Fruit fly (Drosophila melanogaster) whole organism, embryonic: Measurements from ENCODE around the gene PpD6.

ENCODE experiments used
- ATbp ChIP-seq: fragments of 200-800 bp; sonication (Bioruptor generic); optimal IDR thresholded peaks from 2 replicates; lab custom pipeline; 2017; ENCODE audit warnings: missing biosample characterization, mild to moderate bottlenecking, missing genetic modification characterization, missing genetic modification reagents
- Asciz ChIP-seq: fragments of 200-800 bp; sonication (Bioruptor generic); optimal IDR thresholded peaks from 2 replicates; lab custom pipeline; 2017; ENCODE audit warnings: missing biosample characterization, mild to moderate bottlenecking, missing genetic modification characterization, missing genetic modification reagents
- CG10147 ChIP-seq: fragments of 200-800 bp; sonication (Bioruptor generic); optimal IDR thresholded peaks from 2 replicates; lab custom pipeline; 2019; ENCODE audit warnings: missing biosample characterization, mild to moderate bottlenecking, missing genetic modification characterization, moderate library complexity
- CG10274 ChIP-seq: fragments of 200-800 bp; sonication (Bioruptor generic); optimal IDR thresholded peaks from 3 replicates; lab custom pipeline; 2017; ENCODE audit warnings: missing biosample characterization, mild to moderate bottlenecking, missing genetic modification characterization
- CG10366 ChIP-seq: fragments of 200-800 bp; sonication (Bioruptor generic); IDR thresholded peaks from 2 replicates; pipeline ENCODE4 v1.3.6; 2022; ENCODE audit warnings: missing biosample characterization, missing genetic modification characterization
- CG10543 ChIP-seq: fragments of 200-800 bp; sonication (Bioruptor generic); optimal IDR thresholded peaks from 3 replicates; lab custom pipeline; 2017; ENCODE audit warnings: missing biosample characterization, mild to moderate bottlenecking, missing genetic modification characterization, moderate library complexity
- CG11695 ChIP-seq: fragments of 200-800 bp; sonication (Bioruptor generic); IDR thresholded peaks from 3 replicates; pipeline ENCODE4 v1.3.6; 2022; ENCODE audit warnings: missing biosample characterization, missing genetic modification characterization
- CG13775 ChIP-seq: fragments of 200-800 bp; sonication (Bioruptor generic); optimal IDR thresholded peaks from 3 replicates; lab custom pipeline; 2017; ENCODE audit warnings: missing biosample characterization, mild to moderate bottlenecking, missing genetic modification characterization
- CG15269 ChIP-seq: fragments of 200-800 bp; sonication (Bioruptor generic); optimal IDR thresholded peaks from 2 replicates; lab custom pipeline; 2018; ENCODE audit warnings: missing biosample characterization, mild to moderate bottlenecking, missing genetic modification characterization, moderate library complexity
- CG17328 ChIP-seq: fragments of 200-800 bp; sonication (Bioruptor generic); IDR thresholded peaks from 2 replicates; pipeline ENCODE4 v1.3.6; 2022; ENCODE audit warnings: missing biosample characterization, missing genetic modification characterization
- CG17361 ChIP-seq: fragments of 200-800 bp; sonication (Bioruptor generic); IDR thresholded peaks from 3 replicates; pipeline ENCODE4 v1.3.6; 2022; ENCODE audit warnings: missing biosample characterization, missing genetic modification characterization
- CG17385 ChIP-seq: fragments of 200-800 bp; sonication (Bioruptor generic); optimal IDR thresholded peaks from 3 replicates; lab custom pipeline; 2018; ENCODE audit warnings: missing biosample characterization, mild to moderate bottlenecking, missing genetic modification characterization
- CG18599 ChIP-seq: fragments of 200-800 bp; sonication (Bioruptor generic); optimal IDR thresholded peaks from 3 replicates; lab custom pipeline; 2017; ENCODE audit warnings: missing biosample characterization, missing genetic modification characterization, mild to moderate bottlenecking, moderate library complexity, missing genetic modification reagents
- CG2116 ChIP-seq: fragments of 200-800 bp; sonication (Bioruptor generic); optimal IDR thresholded peaks from 3 replicates; lab custom pipeline; 2018; ENCODE audit warnings: missing biosample characterization, mild to moderate bottlenecking, missing genetic modification characterization
- CG2120 ChIP-seq: fragments of 200-800 bp; sonication (Bioruptor generic); optimal IDR thresholded peaks from 3 replicates; lab custom pipeline; 2016; ENCODE audit warnings: missing biosample characterization, missing genetic modification characterization
- CG2889 ChIP-seq: fragments of 200-800 bp; sonication (Bioruptor generic); IDR thresholded peaks from 3 replicates; pipeline ENCODE4 v1.3.6; 2022; ENCODE audit warnings: missing biosample characterization, missing genetic modification characterization
- CG3281 ChIP-seq: fragments of 200-800 bp; sonication (Bioruptor generic); optimal IDR thresholded peaks from 3 replicates; lab custom pipeline; 2017; ENCODE audit warnings: missing biosample characterization, mild to moderate bottlenecking, missing genetic modification characterization
- CG34376 ChIP-seq: fragments of 200-800 bp; sonication (Bioruptor generic); optimal IDR thresholded peaks from 2 replicates; lab custom pipeline; 2018; ENCODE audit warnings: missing biosample characterization, mild to moderate bottlenecking, missing genetic modification characterization
- CG4730 ChIP-seq: fragments of 200-800 bp; sonication (Bioruptor generic); IDR thresholded peaks from 2 replicates; pipeline ENCODE4 v1.3.6; 2022; ENCODE audit warnings: missing biosample characterization, missing genetic modification characterization
- CG7556 ChIP-seq: fragments of 200-800 bp; sonication (Bioruptor generic); optimal IDR thresholded peaks from 2 replicates; lab custom pipeline; 2017; ENCODE audit warnings: missing biosample characterization, mild to moderate bottlenecking, missing genetic modification characterization
- CG9817 ChIP-seq: fragments of 200-800 bp; sonication (Bioruptor generic); optimal IDR thresholded peaks from 2 replicates; lab custom pipeline; 2018; ENCODE audit warnings: missing biosample characterization, mild to moderate bottlenecking, missing genetic modification characterization, moderate library complexity
- D ChIP-seq, 2 experiments: fragments of 200-800 bp in 1 of 2; fragments of >200 bp in 1 of 2; sonication (Bioruptor generic) in 1 of 2; optimal IDR thresholded peaks; 2 replicates in 1 of 2; 3 replicates in 1 of 2; lab custom pipeline; 2017; ENCODE audit warnings: mild to moderate bottlenecking in 1 of 2, missing biosample characterization in 1 of 2, missing genetic modification characterization in 1 of 2, missing genetic modification reagents in 1 of 2
- D19A ChIP-seq: fragments of 200-800 bp; optimal IDR thresholded peaks from 3 replicates; lab custom pipeline; 2019; ENCODE audit warnings: missing biosample characterization, mild to moderate bottlenecking, missing genetic modification characterization, moderate library complexity
- Dbx ChIP-seq: fragments of 200-800 bp; sonication (Bioruptor generic); IDR thresholded peaks from 3 replicates; pipeline ENCODE4 v1.3.6; 2022; ENCODE audit warnings: missing biosample characterization, missing genetic modification characterization
- Dek ChIP-seq: fragments of 200-800 bp; sonication (Bioruptor generic); optimal IDR thresholded peaks from 3 replicates; lab custom pipeline; 2019; ENCODE audit warnings: missing biosample characterization, mild to moderate bottlenecking, missing genetic modification characterization, moderate library complexity
- Dip3 ChIP-seq: fragments of 200-800 bp; sonication (Bioruptor generic); optimal IDR thresholded peaks from 3 replicates; lab custom pipeline; 2016; ENCODE audit warnings: missing biosample characterization, missing genetic modification characterization
- Drgx ChIP-seq: fragments of 200-800 bp; sonication (Bioruptor generic); IDR thresholded peaks from 2 replicates; pipeline ENCODE4 v1.3.6; 2022; ENCODE audit warnings: missing biosample characterization, missing genetic modification characterization
- E2f2 ChIP-seq: fragments of 200-800 bp; sonication (Bioruptor generic); IDR thresholded peaks from 2 replicates; pipeline ENCODE4 v1.3.6; 2022; ENCODE audit warnings: missing biosample characterization, missing genetic modification characterization
- HLH3B ChIP-seq: fragments of 200-800 bp; sonication (Bioruptor generic); IDR thresholded peaks from 2 replicates; pipeline ENCODE4 v1.3.6; 2022; ENCODE audit warnings: missing biosample characterization, missing genetic modification characterization
- Hr3 ChIP-seq: fragments of 200-800 bp; sonication (Bioruptor generic); optimal IDR thresholded peaks from 3 replicates; lab custom pipeline; 2016; ENCODE audit warnings: missing biosample characterization, missing genetic modification characterization
- Hr39 ChIP-seq: fragments of >200 bp; optimal IDR thresholded peaks from 2 replicates; lab custom pipeline; 2017
- Hsf ChIP-seq: fragments of 200-800 bp; sonication (Bioruptor generic); optimal IDR thresholded peaks from 3 replicates; lab custom pipeline; 2016; ENCODE audit warnings: missing biosample characterization, missing genetic modification characterization
- Jarid2 ChIP-seq: fragments of 200-800 bp; sonication (Bioruptor generic); optimal IDR thresholded peaks from 3 replicates; lab custom pipeline; 2017; ENCODE audit warnings: mild to moderate bottlenecking, missing biosample characterization, missing genetic modification reagents, missing genetic modification characterization
- Rx ChIP-seq: fragments of 200-800 bp; sonication (Bioruptor generic); IDR thresholded peaks from 2 replicates; pipeline ENCODE4 v1.3.6; 2022; ENCODE audit warnings: missing biosample characterization, missing genetic modification characterization
- Ssrp ChIP-seq: fragments of 200-800 bp; sonication (Bioruptor generic); optimal IDR thresholded peaks from 2 replicates; lab custom pipeline; 2018; ENCODE audit warnings: missing biosample characterization, mild to moderate bottlenecking, missing genetic modification characterization, moderate library complexity
- Taf1 ChIP-seq: fragments of 200-800 bp; sonication (Bioruptor generic); IDR thresholded peaks from 2 replicates; pipeline ENCODE4 v1.3.6; 2022; ENCODE audit warnings: missing biosample characterization, missing genetic modification characterization
- Tbp ChIP-seq: fragments of >200 bp; optimal IDR thresholded peaks from 2 replicates; lab custom pipeline; 2018; ENCODE audit warnings: missing biosample characterization, missing genetic modification characterization
- ara ChIP-seq: fragments of 200-800 bp; sonication (Bioruptor generic); IDR thresholded peaks from 2 replicates; pipeline ENCODE4 v1.3.6; 2022; ENCODE audit warnings: missing biosample characterization, missing genetic modification characterization
- bowl ChIP-seq: fragments of 200-800 bp; sonication (Bioruptor generic); IDR thresholded peaks from 2 replicates; pipeline ENCODE4 v1.3.6; 2022; ENCODE audit warnings: missing biosample characterization, missing genetic modification characterization
- chif ChIP-seq, 2 experiments: fragments of 200-800 bp; sonication (Bioruptor generic); optimal IDR thresholded peaks; 3 replicates each; lab custom pipeline; 2016; ENCODE audit warnings: missing biosample characterization in 2 of 2, missing genetic modification characterization in 2 of 2
- chm ChIP-seq: fragments of 200-800 bp; sonication (Bioruptor generic); IDR thresholded peaks from 2 replicates; pipeline ENCODE4 v1.3.6; 2022; ENCODE audit warnings: missing biosample characterization, missing genetic modification characterization
- cwo ChIP-seq: fragments of 200-800 bp; sonication (Bioruptor generic); optimal IDR thresholded peaks from 3 replicates; lab custom pipeline; 2017; ENCODE audit warnings: missing biosample characterization, missing genetic modification characterization, mild to moderate bottlenecking, moderate library complexity, missing genetic modification reagents
- dmrt99B ChIP-seq: fragments of 200-800 bp; sonication (Bioruptor generic); optimal IDR thresholded peaks from 2 replicates; lab custom pipeline; 2018; ENCODE audit warnings: missing biosample characterization, mild to moderate bottlenecking, missing genetic modification characterization, moderate library complexity
- esg ChIP-seq: fragments of 200-800 bp; sonication (Bioruptor generic); conservative IDR thresholded peaks from 2 replicates; pipeline ENCODE4 v1.3.6; 2022; ENCODE audit warnings: missing biosample characterization, missing genetic modification characterization
- lab ChIP-seq: fragments of 200-800 bp; sonication (Bioruptor generic); optimal IDR thresholded peaks from 3 replicates; lab custom pipeline; 2017; ENCODE audit warnings: missing biosample characterization, missing genetic modification characterization, mild to moderate bottlenecking, moderate library complexity, missing genetic modification reagents
- mam ChIP-seq: fragments of 200-800 bp; sonication (Bioruptor generic); optimal IDR thresholded peaks from 3 replicates; lab custom pipeline; 2016; ENCODE audit warnings: missing biosample characterization, missing genetic modification characterization
- mirr ChIP-seq: fragments of 200-800 bp; sonication (Bioruptor generic); optimal IDR thresholded peaks from 3 replicates; lab custom pipeline; 2018; ENCODE audit warnings: missing biosample characterization, mild to moderate bottlenecking, missing genetic modification characterization
- pfk ChIP-seq: fragments of 200-800 bp; sonication (Bioruptor generic); optimal IDR thresholded peaks from 2 replicates; lab custom pipeline; 2018; ENCODE audit warnings: missing biosample characterization, mild to moderate bottlenecking, missing genetic modification characterization, moderate library complexity
- sens ChIP-seq: fragments of 200-800 bp; sonication (Bioruptor generic); peaks from one replicate; lab custom pipeline; 2016; ENCODE audit warnings: missing biosample characterization, missing genetic modification characterization
- sim ChIP-seq: fragments of 200-800 bp; sonication (Bioruptor generic); IDR thresholded peaks from 2 replicates; pipeline ENCODE4 v1.3.6; 2022; ENCODE audit warnings: missing biosample characterization, missing genetic modification characterization

PpD6 gene

DNA sequence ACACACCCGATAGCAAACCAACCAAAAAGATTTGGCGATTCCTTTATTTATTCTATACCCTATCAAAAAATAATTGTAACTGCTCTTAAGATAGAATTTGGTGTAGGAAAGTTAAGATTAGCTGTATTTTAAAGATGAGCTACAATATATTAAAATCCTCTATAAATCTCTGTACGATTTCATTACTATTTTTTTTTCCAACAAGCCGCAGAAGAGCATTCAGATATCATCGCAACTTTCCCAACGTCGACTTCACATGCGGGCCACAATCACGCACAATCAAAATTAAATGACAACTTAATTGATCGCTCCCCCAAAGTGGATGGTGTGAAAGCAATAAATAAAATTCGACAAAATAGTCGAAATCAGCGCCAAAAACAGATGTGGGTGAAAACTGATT is 16.9 kb upstream of the PpD6 start:
- TF ChIP-seq D (optimal IDR thresholded peaks at IDR 0.05; lab: Kevin White, UChicago) (no peak), D (GFP tag; optimal IDR thresholded peaks at IDR 0.05; lab: Kevin White, UChicago) (peak; percentile 7), esg (peak; percentile 45; the same call in 1 of the 2 replicates), CG10543 (GFP tag; lab: Kevin White, UChicago) (no peak), lab (GFP tag; lab: Kevin White, UChicago) (peak; percentile 81), CG17328 (peak; percentile 48), Dip3 (GFP tag; lab: Kevin White, UChicago) (peak; percentile 21), CG4730 (GFP tag; lab: Robert Waterston, UW) (peak; percentile 33; the same call in 1 of the 2 replicates), D19A (peak; percentile 92), CG34376 (no peak), CG15269 (tag; lab: Kevin White, UChicago) (peak; percentile 55), Dek (tag; lab: Kevin White, UChicago) (peak; percentile 41), sens (peak; percentile 76), CG3281 (GFP tag; lab: Kevin White, UChicago) (peak; percentile 29), cwo (peak; percentile 44), Asciz (GFP tag; lab: Kevin White, UChicago) (peak; percentile 22), ATbp (GFP tag; lab: Kevin White, UChicago) (peak; percentile 43), Hr3 (GFP tag; lab: Kevin White, UChicago) (no peak), CG18599 (GFP tag; lab: Kevin White, UChicago) (peak; percentile 44), ara (GFP tag; lab: Robert Waterston, UW) (no peak), CG10274 (GFP tag; lab: Kevin White, UChicago) (peak; percentile 15), CG17361 (GFP tag; lab: Robert Waterston, UW) (0 out of 3 replicates have a peak, but pooled peaks have one; percentile 23), chm (GFP tag; lab: Robert Waterston, UW) (no peak), Hr39 (no peak), Drgx (GFP tag; lab: Robert Waterston, UW) (0 out of 2 replicates have a peak, but pooled peaks have one; percentile 19), HLH3B (GFP tag; lab: Robert Waterston, UW) (peak; percentile 42; the same call in 1 of the 2 replicates), CG11695 (GFP tag; lab: Robert Waterston, UW) (peak; percentile 46; the same call in 1 of the 3 replicates), bowl (no peak), dmrt99B (tag; lab: Kevin White, UChicago) (peak; percentile 55), CG2889 (no peak), CG9817 (tag; lab: Kevin White, UChicago) (peak; percentile 11), pfk (GFP tag; lab: Kevin White, UChicago) (no peak), Rx (GFP tag; lab: Robert Waterston, UW) (0 out of 2 replicates have a peak, but pooled peaks have one; percentile 4), chif (GFP tag; optimal IDR thresholded peaks at IDR 0.05; lab: Kevin White, UChicago) (peak in 1 of 2 experiments; percentile 4), Dbx (0 out of 3 replicates have a peak, but pooled peaks have one; percentile 10), mam (GFP tag; lab: Kevin White, UChicago) (peak; percentile 35), Taf1 (GFP tag; lab: Robert Waterston, UW) (no peak), E2f2 (GFP tag; lab: Robert Waterston, UW) (peak; percentile 37; the same call in 1 of the 2 replicates), Hsf (GFP tag; lab: Kevin White, UChicago) (peak; percentile 17), CG17385 (peak; percentile 34), mirr (no peak), Ssrp (tag; lab: Kevin White, UChicago) (peak; percentile 1), CG2116 (GFP tag; lab: Kevin White, UChicago) (no peak), CG13775 (GFP tag; lab: Kevin White, UChicago) (no peak), Tbp (GFP tag; lab: Kevin White, UChicago) (no peak), CG7556 (GFP tag; lab: Kevin White, UChicago) (peak; percentile 24), CG10366 (GFP tag; lab: Robert Waterston, UW) (peak; percentile 29; the same call in 1 of the 2 replicates), Jarid2 (GFP tag; lab: Kevin White, UChicago) (no peak), sim (GFP tag; lab: Robert Waterston, UW) (no peak), CG10147 (GFP tag; lab: Kevin White, UChicago) (peak; percentile 13), CG2120 (GFP tag; lab: Kevin White, UChicago) (peak; percentile 51)
